Fruit fly (Drosophila melanogaster) whole organism, embryonic: Measurements from ENCODE around the gene CG12521.

Experiments
- Antp ChIP-seq: fragments of 200-800 bp; sonication (Bioruptor generic); optimal IDR thresholded peaks from 3 replicates; lab custom pipeline; 2016; ENCODE audit warnings: missing biosample characterization, missing genetic modification characterization
- BtbVII ChIP-seq: fragments of 200-800 bp; sonication (Bioruptor generic); optimal IDR thresholded peaks from 3 replicates; lab custom pipeline; 2017; ENCODE audit warnings: missing biosample characterization, mild to moderate bottlenecking, missing genetic modification characterization
- CG10274 ChIP-seq: fragments of 200-800 bp; sonication (Bioruptor generic); optimal IDR thresholded peaks from 3 replicates; lab custom pipeline; 2017; ENCODE audit warnings: missing biosample characterization, mild to moderate bottlenecking, missing genetic modification characterization
- CG11504 ChIP-seq: fragments of 200-800 bp; sonication (Bioruptor generic); optimal IDR thresholded peaks from 3 replicates; lab custom pipeline; 2019; ENCODE audit warnings: missing biosample characterization, mild to moderate bottlenecking, missing genetic modification characterization, moderate library complexity
- CG12659 ChIP-seq: fragments of 200-800 bp; sonication (Bioruptor generic); optimal IDR thresholded peaks from 3 replicates; lab custom pipeline; 2017; ENCODE audit warnings: mild to moderate bottlenecking, missing biosample characterization, missing genetic modification reagents, missing genetic modification characterization
- CG13624 ChIP-seq: fragments of 200-800 bp; sonication (Bioruptor generic); optimal IDR thresholded peaks from 2 replicates; lab custom pipeline; 2016; ENCODE audit warnings: missing biosample characterization, missing genetic modification characterization
- CG16863 ChIP-seq: fragments of 200-800 bp; sonication (Bioruptor generic); optimal IDR thresholded peaks from 3 replicates; lab custom pipeline; 2016; ENCODE audit warnings: missing biosample characterization, missing genetic modification characterization
- CG18764 ChIP-seq: fragments of 200-800 bp; sonication (Bioruptor generic); optimal IDR thresholded peaks from 3 replicates; lab custom pipeline; 2016; ENCODE audit warnings: missing biosample characterization, missing genetic modification characterization
- CG3407 ChIP-seq: fragments of 200-800 bp; sonication (Bioruptor generic); optimal IDR thresholded peaks from 2 replicates; lab custom pipeline; 2018; ENCODE audit warnings: missing biosample characterization, mild to moderate bottlenecking, missing genetic modification characterization
- CG3726 ChIP-seq: fragments of 200-800 bp; sonication (Bioruptor generic); IDR thresholded peaks from 3 replicates; pipeline ENCODE4, ENCODE4 v1.3.6; 2022; ENCODE audit warnings: missing biosample characterization, missing genetic modification characterization
- CG4424 ChIP-seq: fragments of 200-800 bp; sonication (Bioruptor generic); optimal IDR thresholded peaks from 3 replicates; lab custom pipeline; 2016; ENCODE audit warnings: missing biosample characterization, missing genetic modification characterization
- CG6765 ChIP-seq: fragments of 200-800 bp; sonication (Bioruptor generic); optimal IDR thresholded peaks from 3 replicates; lab custom pipeline; 2017; ENCODE audit warnings: missing biosample characterization, mild to moderate bottlenecking, missing genetic modification characterization
- CG8924 ChIP-seq: fragments of 200-800 bp; optimal IDR thresholded peaks from 3 replicates; lab custom pipeline; 2019; ENCODE audit warnings: missing biosample characterization, mild to moderate bottlenecking, missing genetic modification characterization, moderate library complexity
- CoRest ChIP-seq: fragments of 200-800 bp; sonication (Bioruptor generic); optimal IDR thresholded peaks from 3 replicates; lab custom pipeline; 2018; ENCODE audit warnings: missing biosample characterization, mild to moderate bottlenecking, missing genetic modification characterization, moderate library complexity
- CrebB ChIP-seq: fragments of 200-800 bp; sonication (Bioruptor generic); optimal IDR thresholded peaks from 3 replicates; lab custom pipeline; 2018; ENCODE audit warnings: missing biosample characterization, mild to moderate bottlenecking, missing genetic modification characterization
- Dfd ChIP-seq, 2 experiments: fragments of >200 bp; optimal IDR thresholded peaks; 2 replicates each; lab custom pipeline; 2017; ENCODE audit warnings: missing biosample characterization in 2 of 2, missing genetic modification characterization in 2 of 2
- Doc2 ChIP-seq: fragments of 200-800 bp; sonication (Bioruptor generic); IDR thresholded peaks from 2 replicates; pipeline ENCODE4 v1.3.6; 2022; ENCODE audit warnings: missing biosample characterization, missing genetic modification characterization
- Fer3 ChIP-seq: fragments of 200-800 bp; sonication (Bioruptor generic); optimal IDR thresholded peaks from 2 replicates; lab custom pipeline; 2018; ENCODE audit warnings: missing biosample characterization, mild to moderate bottlenecking, missing genetic modification characterization, moderate library complexity
- GATAe ChIP-seq: fragments of 200-800 bp; sonication (Bioruptor generic); conservative IDR thresholded peaks from 2 replicates; pipeline ENCODE4 v1.3.6; 2022; ENCODE audit warnings: missing biosample characterization, missing genetic modification characterization
- HHEX ChIP-seq: fragments of 200-800 bp; sonication (Bioruptor generic); optimal IDR thresholded peaks from 3 replicates; lab custom pipeline; 2017; ENCODE audit warnings: missing biosample characterization, mild to moderate bottlenecking, missing genetic modification characterization, missing genetic modification reagents
- HLHmδ ChIP-seq: fragments of 200-800 bp; sonication (Bioruptor generic); optimal IDR thresholded peaks from 2 replicates; lab custom pipeline; 2018; ENCODE audit warnings: missing biosample characterization, mild to moderate bottlenecking, missing genetic modification characterization, moderate library complexity
- Hr39 ChIP-seq: fragments of >200 bp; optimal IDR thresholded peaks from 2 replicates; lab custom pipeline; 2017
- Myb ChIP-seq: fragments of 200-800 bp; sonication (Bioruptor generic); optimal IDR thresholded peaks from 2 replicates; lab custom pipeline; 2016; ENCODE audit warnings: missing biosample characterization, missing genetic modification characterization
- NC2β ChIP-seq: fragments of 200-800 bp; sonication (Bioruptor generic); optimal IDR thresholded peaks from 2 replicates; lab custom pipeline; 2016; ENCODE audit warnings: missing biosample characterization, missing genetic modification characterization
- NFAT ChIP-seq: fragments of 200-800 bp; sonication (Bioruptor generic); IDR thresholded peaks from 2 replicates; pipeline ENCODE4 v1.3.6; 2022; ENCODE audit warnings: missing biosample characterization, missing genetic modification characterization
- Pdp1 ChIP-seq, 2 experiments: fragments of 200-800 bp; sonication (Bioruptor generic); optimal IDR thresholded peaks; 3 replicates each; lab custom pipeline; 2016; ENCODE audit warnings: missing biosample characterization in 2 of 2, missing genetic modification characterization in 2 of 2, mild to moderate bottlenecking in 1 of 2, moderate library complexity in 1 of 2
- Poxn ChIP-seq: fragments of 200-800 bp; sonication (Bioruptor generic); IDR thresholded peaks from 2 replicates; pipeline ENCODE4 v1.3.6; 2022; ENCODE audit warnings: missing biosample characterization, missing genetic modification characterization
- Side ChIP-seq: fragments of 200-800 bp; sonication (Bioruptor generic); optimal IDR thresholded peaks from 2 replicates; lab custom pipeline; 2016; ENCODE audit warnings: missing biosample characterization, missing genetic modification characterization
- TFAM ChIP-seq: fragments of 200-800 bp; sonication (Bioruptor generic); optimal IDR thresholded peaks from 2 replicates; lab custom pipeline; 2017; ENCODE audit warnings: missing biosample characterization, missing genetic modification characterization, inconsistent platforms
- YL-1 ChIP-seq: fragments of 200-800 bp; sonication (Bioruptor generic); optimal IDR thresholded peaks from 3 replicates; lab custom pipeline; 2017; ENCODE audit warnings: missing biosample characterization, mild to moderate bottlenecking, missing genetic modification characterization
- ato ChIP-seq: fragments of 200-800 bp; sonication (Bioruptor generic); IDR thresholded peaks from 2 replicates; pipeline ENCODE4 v1.3.6; 2022; ENCODE audit warnings: missing biosample characterization, missing genetic modification characterization; ENCODE audit not compliant: partially characterized antibody
- bab2 ChIP-seq: fragments of 200-800 bp; sonication (Bioruptor generic); optimal IDR thresholded peaks from 2 replicates; lab custom pipeline; 2016; ENCODE audit warnings: missing biosample characterization, missing genetic modification characterization
- corto ChIP-seq: fragments of 200-800 bp; sonication (Bioruptor generic); optimal IDR thresholded peaks from 2 replicates; lab custom pipeline; 2016; ENCODE audit warnings: missing biosample characterization, mild to moderate bottlenecking, missing genetic modification characterization, moderate library complexity
- dpn ChIP-seq, 2 experiments: fragments of 200-800 bp; sonication (Bioruptor generic); optimal IDR thresholded peaks; 3 replicates each; lab custom pipeline; 2016; ENCODE audit warnings: missing biosample characterization in 2 of 2, missing genetic modification characterization in 2 of 2
- dysf ChIP-seq: fragments of 200-800 bp; sonication (Bioruptor generic); IDR thresholded peaks from 3 replicates; pipeline ENCODE4 v1.3.6; 2022; ENCODE audit warnings: missing biosample characterization, missing genetic modification characterization
- gt ChIP-seq: fragments of 200-800 bp; sonication (Bioruptor generic); IDR thresholded peaks from 2 replicates; pipeline ENCODE4 v1.3.6; 2022; ENCODE audit warnings: missing biosample characterization, missing genetic modification characterization
- jing ChIP-seq: fragments of 200-800 bp; sonication (Bioruptor generic); optimal IDR thresholded peaks from 2 replicates; lab custom pipeline; 2018; ENCODE audit warnings: missing biosample characterization, mild to moderate bottlenecking, missing genetic modification characterization
- lab ChIP-seq: fragments of 200-800 bp; sonication (Bioruptor generic); optimal IDR thresholded peaks from 3 replicates; lab custom pipeline; 2017; ENCODE audit warnings: missing biosample characterization, missing genetic modification characterization, mild to moderate bottlenecking, moderate library complexity, missing genetic modification reagents
- lmd ChIP-seq: fragments of 200-800 bp; sonication (Bioruptor generic); IDR thresholded peaks from 2 replicates; pipeline ENCODE4 v1.3.6; 2022; ENCODE audit warnings: missing biosample characterization, missing genetic modification characterization
- nom ChIP-seq: fragments of 200-800 bp; sonication (Bioruptor generic); optimal IDR thresholded peaks from 2 replicates; lab custom pipeline; 2017; ENCODE audit warnings: missing biosample characterization, missing genetic modification characterization, mild to moderate bottlenecking, moderate library complexity, missing genetic modification reagents
- phol ChIP-seq: fragments of 200-800 bp; sonication (Bioruptor generic); optimal IDR thresholded peaks from 3 replicates; lab custom pipeline; 2018; ENCODE audit warnings: missing biosample characterization, mild to moderate bottlenecking, missing genetic modification characterization, moderate library complexity
- ranshi ChIP-seq: fragments of 200-800 bp; sonication (Bioruptor generic); IDR thresholded peaks from 2 replicates; pipeline ENCODE4 v1.3.6; 2022; ENCODE audit warnings: missing biosample characterization, missing genetic modification characterization
- ro ChIP-seq: fragments of 200-800 bp; sonication (Bioruptor generic); IDR thresholded peaks from 2 replicates; pipeline ENCODE4 v1.3.6; 2022; ENCODE audit warnings: missing biosample characterization, missing genetic modification characterization
- shn ChIP-seq: fragments of 200-800 bp; sonication (Bioruptor generic); optimal IDR thresholded peaks from 3 replicates; lab custom pipeline; 2016; ENCODE audit warnings: missing biosample characterization, missing genetic modification characterization
- sug ChIP-seq: fragments of 200-800 bp; optimal IDR thresholded peaks from 2 replicates; lab custom pipeline; 2019; ENCODE audit warnings: missing biosample characterization, mild to moderate bottlenecking, missing genetic modification characterization, moderate library complexity
- tgo ChIP-seq: fragments of 200-800 bp; sonication (Bioruptor generic); IDR thresholded peaks from 3 replicates; pipeline ENCODE4 v1.3.6; 2022; ENCODE audit warnings: missing biosample characterization, missing genetic modification characterization
- twi ChIP-seq: fragments of 200-800 bp; optimal IDR thresholded peaks from 2 replicates; lab custom pipeline; 2019; ENCODE audit warnings: missing biosample characterization, mild to moderate bottlenecking, missing genetic modification characterization, moderate library complexity
- unc-4 ChIP-seq: fragments of 200-800 bp; sonication (Bioruptor generic); IDR thresholded peaks from 2 replicates; pipeline ENCODE4 v1.3.6; 2022; ENCODE audit warnings: missing biosample characterization, missing genetic modification characterization; ENCODE audit not compliant: partially characterized antibody
- wdn ChIP-seq: fragments of 200-800 bp; sonication (Bioruptor generic); IDR thresholded peaks from 2 replicates; pipeline ENCODE4 v1.3.6; 2022; ENCODE audit warnings: missing biosample characterization, missing genetic modification characterization

Gene CG12521

DNA sequence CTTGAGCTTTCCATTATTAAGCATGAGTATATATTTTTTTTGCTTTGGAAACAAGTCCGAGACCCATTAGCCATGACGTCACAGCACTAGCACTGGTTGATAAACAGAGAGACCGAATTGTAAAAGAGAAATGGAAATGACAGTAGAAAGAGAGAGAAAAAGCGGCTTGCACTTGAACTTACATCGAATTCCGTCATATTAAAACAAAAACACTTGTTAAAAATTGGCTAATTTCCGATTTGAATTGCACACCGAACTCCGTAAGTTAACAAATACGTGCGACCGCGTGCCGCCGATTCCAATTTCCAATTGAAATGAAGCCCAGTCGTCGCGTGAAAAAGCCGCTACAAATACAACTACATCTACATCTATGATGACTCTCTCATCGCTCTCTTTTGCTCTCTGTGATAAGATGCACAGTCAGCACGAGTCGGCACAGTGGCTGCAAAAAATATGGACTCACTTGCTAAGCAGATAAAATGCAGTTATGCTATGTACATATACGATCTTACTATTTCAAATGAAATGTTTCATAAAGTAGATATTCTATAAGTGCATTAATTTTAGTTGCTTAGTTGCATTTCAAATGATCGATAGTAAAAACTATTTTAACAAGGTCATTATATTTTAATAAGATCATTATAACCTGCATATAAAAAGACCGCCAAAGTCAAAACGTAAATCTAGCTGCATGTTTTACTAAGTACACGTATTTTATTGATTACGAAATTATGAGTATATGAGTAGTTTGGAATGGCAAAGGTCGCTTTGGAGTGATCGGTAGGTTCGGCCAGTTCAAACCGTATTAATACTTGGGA lies 27.8 kb downstream of the CG12521 start (continued):
- TF ChIP-seq sug (peak; percentile 51), CG12659 (no peak), CG16863 (GFP tag; lab: Kevin White, UChicago) (no peak), lmd (GFP tag; lab: Robert Waterston, UW) (peak; percentile 16; the same call in 1 of the 2 replicates), ranshi (GFP tag; lab: Robert Waterston, UW) (peak; percentile 38; the same call in 1 of the 2 replicates), HLHmδ (GFP tag; lab: Kevin White, UChicago) (peak; percentile 62), ato (GFP tag; lab: Robert Waterston, UW) (no peak), Myb (GFP tag; lab: Kevin White, UChicago) (no peak), NC2β (peak; percentile 1), bab2 (GFP tag; lab: Kevin White, UChicago) (no peak), BtbVII (peak; percentile 86), shn (GFP tag; lab: Kevin White, UChicago) (peak; percentile 48), CG3726 (peak; percentile 8; the same call in 1 of the 3 replicates), dpn (GFP tag; optimal IDR thresholded peaks at IDR 0.05; lab: Kevin White, UChicago) (peak; percentile 32 to 45), CG13624 (GFP tag; lab: Kevin White, UChicago) (peak; percentile 46), Antp (GFP tag; lab: Kevin White, UChicago) (peak; percentile 15), CG8924 (tag; lab: Kevin White, UChicago) (peak; percentile 35), nom (no peak), twi (tag; lab: Kevin White, UChicago) (no peak), Side (GFP tag; lab: Kevin White, UChicago) (peak; percentile 44), CG3407 (GFP tag; lab: Kevin White, UChicago) (no peak), lab (GFP tag; lab: Kevin White, UChicago) (peak; percentile 37), jing (GFP tag; lab: Kevin White, UChicago) (no peak), Doc2 (GFP tag; lab: Robert Waterston, UW) (no peak), Poxn (0 out of 2 replicates have a peak, but pooled peaks have one; percentile 19), YL-1 (GFP tag; lab: Kevin White, UChicago) (peak; percentile 10), CoRest (tag; lab: Kevin White, UChicago) (peak; percentile 16), Hr39 (no peak), TFAM (GFP tag; lab: Kevin White, UChicago) (no peak), CrebB (tag; lab: Kevin White, UChicago) (peak; percentile 63), corto (GFP tag; lab: Kevin White, UChicago) (peak; percentile 14), Fer3 (tag; lab: Kevin White, UChicago) (peak; percentile 55), CG10274 (GFP tag; lab: Kevin White, UChicago) (no peak), GATAe (GFP tag; lab: Robert Waterston, UW) (no peak), HHEX (GFP tag; lab: Kevin White, UChicago) (peak; percentile 0), wdn (GFP tag; lab: Robert Waterston, UW) (0 out of 2 replicates have a peak, but pooled peaks have one; percentile 38), CG6765 (peak; percentile 4), Dfd (GFP tag; optimal IDR thresholded peaks at IDR 0.05; lab: Kevin White, UChicago) (no peak), phol (peak; percentile 19), Pdp1 (GFP tag; optimal IDR thresholded peaks at IDR 0.05; lab: Kevin White, UChicago) (peak; percentile 13 to 45), tgo (GFP tag; lab: Robert Waterston, UW) (peak; percentile 44; the same call in 1 of the 3 replicates), unc-4 (GFP tag; lab: Robert Waterston, UW) (peak; percentile 23; the same call in 1 of the 2 replicates), CG18764 (GFP tag; lab: Kevin White, UChicago) (no peak), NFAT (GFP tag; lab: Robert Waterston, UW) (peak; percentile 56; the same call in 1 of the 2 replicates), gt (GFP tag; lab: Robert Waterston, UW) (no peak), CG11504 (tag; lab: Kevin White, UChicago) (peak; percentile 70), dysf (peak; percentile 26; the same call in 1 of the 3 replicates), ro (GFP tag; lab: Robert Waterston, UW) (no peak), CG4424 (GFP tag; lab: Kevin White, UChicago) (no peak)
